Fruit fly (Drosophila melanogaster) whole organism, pupa: Measurements from ENCODE around the gene CG32181.

Source experiments
- CG13204 ChIP-seq: fragments of 200-800 bp; sonication (Bioruptor generic); optimal IDR thresholded peaks from 2 replicates; lab custom pipeline; 2018; ENCODE audit warnings: missing biosample characterization, mild to moderate bottlenecking, missing genetic modification characterization, moderate library complexity
- CG15710 ChIP-seq: fragments of 200-800 bp; sonication (Bioruptor generic); optimal IDR thresholded peaks from 2 replicates; lab custom pipeline; 2018; ENCODE audit warnings: missing biosample characterization, mild to moderate bottlenecking, missing genetic modification characterization, moderate library complexity
- CG17806 ChIP-seq: fragments of 200-800 bp; sonication (Bioruptor generic); optimal IDR thresholded peaks from 2 replicates; lab custom pipeline; 2018; ENCODE audit warnings: missing biosample characterization, mild to moderate bottlenecking, missing genetic modification characterization, moderate library complexity
- CG34367 ChIP-seq: fragments of 200-800 bp; sonication (Bioruptor generic); optimal IDR thresholded peaks from 2 replicates; lab custom pipeline; 2018; ENCODE audit warnings: missing biosample characterization, mild to moderate bottlenecking, missing genetic modification characterization
- EcR ChIP-seq: fragments of 200-800 bp; sonication (Bioruptor generic); optimal IDR thresholded peaks from 3 replicates; lab custom pipeline; 2019; ENCODE audit warnings: missing biosample characterization, missing genetic modification characterization, mild to moderate bottlenecking, moderate library complexity, missing genetic modification reagents
- Ets98B ChIP-seq: fragments of 200-800 bp; sonication (Bioruptor generic); IDR thresholded peaks from 2 replicates; pipeline ENCODE4 v1.3.6; 2022; ENCODE audit warnings: missing biosample characterization, missing genetic modification characterization
- gl ChIP-seq: fragments of 200-800 bp; sonication (Bioruptor generic); optimal IDR thresholded peaks from 2 replicates; lab custom pipeline; 2018; ENCODE audit warnings: missing biosample characterization, mild to moderate bottlenecking, missing genetic modification characterization
- rn ChIP-seq: fragments of 200-800 bp; sonication (Bioruptor generic); IDR thresholded peaks from 2 replicates; pipeline ENCODE4 v1.3.6; 2022; ENCODE audit warnings: missing biosample characterization, missing genetic modification characterization

- TF ChIP-seq rn (GFP tag; lab: Robert Waterston, UW) (no peak), CG34367 (tag; lab: Kevin White, UChicago) (no peak), EcR (GFP tag; lab: Kevin White, UChicago) (no peak), gl (tag; lab: Kevin White, UChicago) (no peak), CG15710 (tag; lab: Kevin White, UChicago) (no peak), Ets98B (GFP tag; lab: Robert Waterston, UW) (no peak), CG13204 (no peak), CG17806 (tag; lab: Kevin White, UChicago) (no peak)
Observed at dm6 chr3L:17806357-17807025, 47.0 kb downstream of the CG32181 start, which contains the start of gene CG32187.
